Fruit fly (Drosophila melanogaster) Kc167 (cell line): ENCODE data around the gene CG3764.

Experiments
- Myc ChIP-seq: fragments of >200 bp; optimal IDR thresholded peaks from 2 replicates; lab custom pipeline; 2017; ENCODE audit warnings: missing external identifiers
- Sin3A ChIP-seq: fragments of >200 bp; optimal IDR thresholded peaks from 2 replicates; lab custom pipeline; 2018; ENCODE audit warnings: missing external identifiers
- h ChIP-seq: fragments of >200 bp; optimal IDR thresholded peaks from 3 replicates; lab custom pipeline; 2018; ENCODE audit warnings: missing external identifiers
- insv ChIP-seq: fragments of >200 bp; optimal IDR thresholded peaks from 3 replicates; lab custom pipeline; 2018; ENCODE audit warnings: missing external identifiers
- psq ChIP-seq: fragments of >200 bp; optimal IDR thresholded peaks from 2 replicates; lab custom pipeline; 2017; ENCODE audit warnings: missing external identifiers
- ttk ChIP-seq: sonication (Bioruptor generic); optimal IDR thresholded peaks from 2 replicates; lab custom pipeline; 2017; ENCODE audit warnings: missing external identifiers

CG3764 gene

DNA sequence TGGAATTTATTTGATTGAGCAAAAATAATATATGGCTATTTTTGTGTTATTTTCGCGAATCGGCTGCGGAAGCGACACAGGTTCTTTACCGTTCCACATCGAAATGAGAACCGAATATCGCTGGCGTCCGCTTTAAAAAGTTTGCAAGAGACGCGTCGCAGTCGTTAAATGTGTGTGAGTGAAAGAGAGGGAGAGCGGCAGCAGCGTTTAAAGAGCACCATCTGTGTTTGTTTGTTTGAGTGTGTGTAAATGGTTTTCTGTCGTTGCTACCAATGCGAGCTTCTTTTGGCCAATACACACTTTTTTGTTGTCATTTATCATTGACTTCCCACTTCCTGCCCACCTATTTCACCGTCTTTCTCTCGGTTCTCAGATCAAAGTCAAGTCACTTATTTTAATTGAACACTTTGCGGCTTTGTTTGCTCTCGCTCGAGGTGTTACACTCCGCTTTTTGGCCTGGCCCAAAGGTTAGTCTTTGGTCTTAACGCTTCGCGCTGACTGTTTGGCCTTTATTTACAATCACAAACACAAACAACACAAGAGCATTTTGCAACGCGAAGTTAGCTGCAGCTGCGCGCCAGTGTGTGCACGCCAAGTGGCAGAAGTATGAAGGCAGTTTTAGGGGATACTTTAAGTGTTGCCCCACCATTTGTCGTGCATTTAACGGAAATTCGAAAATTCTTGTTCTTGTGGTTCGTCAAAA is at the start of gene CG3764:
CG3764 (minus strand) TSS at position 549 of the 703 bp plus-strand sequence.
- TF ChIP-seq Sin3A (lab: Kevin White, UChicago) = no peak
- no peak for TF ChIP-seq h (lab: Kevin White, UChicago)
- TF ChIP-seq psq (lab: Kevin White, UChicago) = no peak
- no peak for TF ChIP-seq Myc (lab: Kevin White, UChicago)
- TF ChIP-seq ttk = no peak
- no peak for TF ChIP-seq insv (lab: Kevin White, UChicago)

DNA sequence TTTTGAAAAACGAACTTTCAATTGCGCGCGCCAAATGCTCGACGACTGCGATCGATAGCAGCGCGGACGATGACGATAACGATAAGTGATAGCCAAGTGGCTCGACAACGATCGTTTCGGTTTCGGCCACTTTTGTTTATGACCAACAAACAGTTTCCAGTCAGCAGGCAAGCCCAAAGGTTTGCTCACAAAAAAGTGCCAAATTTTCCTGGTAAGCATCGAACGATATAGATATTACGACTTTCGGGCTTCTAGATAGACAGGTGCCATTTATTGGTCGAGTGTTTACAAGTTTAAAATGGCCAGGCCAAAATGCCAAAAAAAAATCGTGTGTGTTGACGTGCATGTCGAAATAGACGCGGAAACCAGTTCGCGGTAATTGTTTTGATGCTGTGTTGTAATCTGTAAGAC is 43.1 kb upstream of the CG3764 start, which contains the start of gene CG7724:
CG7724 (plus strand) TSS at position 147 of the 411 bp plus-strand sequence.
- TF ChIP-seq ttk (no peak), Sin3A (lab: Kevin White, UChicago) (no peak), h (lab: Kevin White, UChicago) (no peak), psq (lab: Kevin White, UChicago) (no peak), insv (lab: Kevin White, UChicago) (no peak), Myc (lab: Kevin White, UChicago) (no peak)

DNA sequence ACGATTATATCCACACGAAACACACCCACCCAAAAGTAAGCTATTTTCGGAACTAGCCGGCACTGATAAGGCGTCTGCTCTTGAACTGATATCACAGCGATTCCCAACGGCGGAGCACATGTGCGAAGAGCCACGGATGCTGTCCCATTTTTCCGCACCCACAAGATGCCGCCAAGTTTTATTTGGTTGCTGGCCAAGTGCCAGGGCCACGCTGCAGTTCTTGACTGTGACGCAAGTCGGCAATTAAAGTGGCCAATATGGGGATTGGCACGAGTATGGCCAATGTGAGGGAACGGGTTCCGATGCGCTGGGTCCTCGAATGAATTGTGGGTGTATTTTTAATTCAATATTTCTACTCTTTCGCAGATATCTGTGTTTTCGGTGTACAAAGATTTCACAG is 41.6 kb upstream of the CG3764 start:
- TF ChIP-seq Sin3A (lab: Kevin White, UChicago) = no peak
- TF ChIP-seq h (lab: Kevin White, UChicago) = no peak
- TF ChIP-seq ttk = no peak

DNA sequence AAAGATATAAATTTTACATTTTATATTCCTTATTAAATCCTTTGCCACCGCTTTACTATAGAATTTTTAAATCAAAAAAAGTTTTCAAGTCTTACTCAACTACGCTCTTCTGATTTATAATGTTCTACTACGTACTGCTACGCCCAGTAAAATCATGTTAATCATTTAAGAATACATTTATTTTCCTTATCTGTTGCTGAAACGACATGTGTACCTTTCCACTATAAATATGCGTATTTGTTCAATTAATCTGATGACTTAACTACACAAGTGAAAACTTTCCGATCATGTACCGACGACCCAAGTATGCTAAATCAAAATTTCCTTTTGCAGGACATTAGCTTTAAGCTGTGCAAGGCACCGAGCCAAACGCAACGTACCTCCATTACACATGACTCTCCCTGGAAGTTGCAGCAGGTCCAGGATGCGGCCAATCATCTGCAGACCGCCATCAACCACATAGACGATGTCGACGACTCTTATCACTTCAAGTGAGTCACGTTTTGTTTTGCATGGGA is 40.1 kb upstream of the CG3764 start:
- TF ChIP-seq insv (lab: Kevin White, UChicago) = no peak
- TF ChIP-seq h (lab: Kevin White, UChicago) = no peak
- no peak for TF ChIP-seq ttk
- no peak for TF ChIP-seq Sin3A (lab: Kevin White, UChicago)
- TF ChIP-seq psq (lab: Kevin White, UChicago) = no peak
- no peak for TF ChIP-seq Myc (lab: Kevin White, UChicago)

DNA sequence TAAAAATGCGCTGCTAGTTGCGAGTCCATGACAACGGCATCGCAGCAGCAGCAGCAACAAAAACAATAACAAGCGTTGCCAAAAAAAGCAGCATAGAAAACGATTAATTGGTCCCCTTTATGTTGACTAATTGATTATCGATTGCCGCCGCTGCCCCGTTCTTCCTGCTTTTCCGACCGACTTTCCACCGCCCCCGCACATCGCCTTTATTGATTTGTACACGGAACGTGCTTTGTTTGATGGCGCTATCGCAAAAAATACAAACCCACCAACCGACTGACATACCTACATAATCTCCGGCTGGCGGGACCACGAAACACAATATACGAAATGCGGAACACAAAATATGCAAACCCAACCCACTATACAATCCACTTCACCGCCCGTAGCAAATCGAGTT is 39.1 kb upstream of the CG3764 start:
- TF ChIP-seq psq (lab: Kevin White, UChicago) (no peak), Myc (lab: Kevin White, UChicago) (no peak), Sin3A (lab: Kevin White, UChicago) (no peak), h (lab: Kevin White, UChicago) (no peak), insv (lab: Kevin White, UChicago) (no peak), ttk (no peak)

DNA sequence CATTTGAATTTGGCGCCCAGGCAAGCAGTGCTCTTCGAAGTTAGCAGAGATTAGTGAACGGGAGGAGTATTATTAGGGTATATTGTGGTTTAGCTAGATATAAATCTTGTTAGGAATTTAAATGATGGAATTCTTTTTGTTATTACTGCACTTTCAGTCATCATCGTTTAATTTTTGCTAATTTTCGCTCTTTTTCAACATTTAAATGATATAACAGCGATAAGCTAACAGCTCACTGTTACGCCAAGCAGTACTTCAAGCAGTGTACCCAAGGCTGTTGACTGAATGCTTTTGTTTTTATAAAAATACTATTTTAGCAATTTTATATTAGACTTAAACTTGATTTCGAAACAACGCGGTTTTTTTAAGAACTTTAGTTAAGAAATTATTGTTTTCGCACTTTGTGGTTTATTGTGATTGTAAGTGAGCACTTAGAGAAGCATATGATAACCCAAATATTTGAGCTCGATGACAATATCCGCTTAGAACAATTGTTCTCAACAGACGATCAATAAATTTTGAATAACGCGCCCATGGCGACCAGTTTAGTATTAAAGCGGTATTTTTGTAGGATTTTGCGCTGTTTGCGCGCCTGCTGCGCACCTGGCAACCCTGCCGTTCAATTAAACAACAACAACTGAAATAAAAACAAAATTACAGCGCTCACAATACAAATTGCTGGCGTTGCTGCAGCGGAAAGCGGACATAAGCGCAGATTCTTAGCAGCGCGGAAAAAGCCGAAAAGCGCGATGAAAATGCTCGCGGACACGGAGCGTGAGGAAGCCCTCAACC is 38.5 kb upstream of the CG3764 start:
- TF ChIP-seq psq (lab: Kevin White, UChicago) = no peak
- no peak for TF ChIP-seq insv (lab: Kevin White, UChicago)
- TF ChIP-seq Myc (lab: Kevin White, UChicago) = no peak
- TF ChIP-seq Sin3A (lab: Kevin White, UChicago) = no peak
- TF ChIP-seq ttk = no peak
- no peak for TF ChIP-seq h (lab: Kevin White, UChicago)

DNA sequence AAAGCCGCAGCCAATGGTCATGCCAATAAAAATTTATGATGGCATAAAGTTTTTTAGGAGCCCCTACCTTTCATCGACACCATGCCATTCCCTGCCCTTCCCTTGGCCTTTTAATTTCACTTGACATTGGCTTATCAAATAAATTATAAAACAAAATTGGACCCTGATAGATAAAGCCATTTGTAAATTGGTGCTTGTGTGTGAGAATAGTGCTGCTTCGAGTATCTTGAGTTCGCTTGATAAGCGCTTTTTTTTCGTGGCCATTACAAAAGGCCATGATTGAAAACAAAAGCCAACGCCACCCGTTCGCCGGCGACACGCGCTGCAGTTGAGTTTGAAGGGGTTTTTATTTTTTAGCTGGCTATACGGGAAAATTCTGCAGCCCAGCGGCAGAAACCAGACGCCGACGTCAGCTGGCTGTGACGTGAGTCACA is 37.6 kb upstream of the CG3764 start:
- TF ChIP-seq h (lab: Kevin White, UChicago) = no peak
- no peak for TF ChIP-seq insv (lab: Kevin White, UChicago)
- TF ChIP-seq Myc (lab: Kevin White, UChicago) = no peak
- no peak for TF ChIP-seq psq (lab: Kevin White, UChicago)
- TF ChIP-seq ttk = no peak
- TF ChIP-seq Sin3A (lab: Kevin White, UChicago) = no peak

DNA sequence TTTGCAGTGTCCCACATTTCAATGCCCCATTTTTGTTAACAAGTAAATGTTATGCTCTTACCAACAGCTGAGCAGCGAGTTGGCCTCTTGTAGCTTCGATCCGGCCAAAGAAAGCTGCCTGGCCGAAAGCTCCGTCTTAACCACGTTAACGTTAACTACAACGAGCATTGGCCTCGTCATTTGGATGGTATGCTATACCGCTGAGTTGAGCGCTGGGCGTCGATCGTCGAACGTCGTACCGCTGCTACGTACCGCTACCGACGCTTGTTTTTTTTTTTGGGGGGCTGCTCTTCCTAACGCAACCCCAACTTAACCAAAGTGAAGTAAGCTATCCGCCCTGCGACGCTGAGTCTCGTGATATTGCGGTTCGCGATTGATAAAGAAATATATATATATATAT is 36.9 kb upstream of the CG3764 start, which contains the start of gene rogdi:
rogdi (plus strand) TSS at position 199 of the 400 bp plus-strand sequence.
- TF ChIP-seq Sin3A (lab: Kevin White, UChicago) (no peak), insv (lab: Kevin White, UChicago) (no peak), Myc (lab: Kevin White, UChicago) (no peak), h (lab: Kevin White, UChicago) (no peak), psq (lab: Kevin White, UChicago) (no peak), ttk (no peak)

DNA sequence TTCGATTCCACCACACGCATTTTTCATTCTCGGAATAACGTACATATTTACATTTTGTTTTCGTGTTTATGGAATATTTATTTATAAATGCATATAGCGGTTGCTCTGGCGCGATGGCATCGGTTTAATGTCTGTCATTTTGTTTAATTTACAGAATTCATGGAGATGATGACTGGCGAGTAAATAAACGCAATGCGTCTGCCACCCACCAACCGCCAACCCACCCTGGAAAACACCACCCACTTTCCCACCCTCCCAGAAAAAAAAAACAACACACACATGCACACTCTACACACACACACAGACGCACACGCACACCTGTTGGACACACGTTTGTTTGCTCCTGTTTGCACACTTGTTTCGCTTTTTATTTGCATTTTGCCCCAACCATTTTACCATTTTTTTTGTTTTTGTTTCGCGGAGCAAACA is 35.5 kb upstream of the CG3764 start:
- TF ChIP-seq h (lab: Kevin White, UChicago) (no peak), Sin3A (lab: Kevin White, UChicago) (no peak), insv (lab: Kevin White, UChicago) (no peak), psq (lab: Kevin White, UChicago) (no peak), Myc (lab: Kevin White, UChicago) (no peak), ttk (no peak)

DNA sequence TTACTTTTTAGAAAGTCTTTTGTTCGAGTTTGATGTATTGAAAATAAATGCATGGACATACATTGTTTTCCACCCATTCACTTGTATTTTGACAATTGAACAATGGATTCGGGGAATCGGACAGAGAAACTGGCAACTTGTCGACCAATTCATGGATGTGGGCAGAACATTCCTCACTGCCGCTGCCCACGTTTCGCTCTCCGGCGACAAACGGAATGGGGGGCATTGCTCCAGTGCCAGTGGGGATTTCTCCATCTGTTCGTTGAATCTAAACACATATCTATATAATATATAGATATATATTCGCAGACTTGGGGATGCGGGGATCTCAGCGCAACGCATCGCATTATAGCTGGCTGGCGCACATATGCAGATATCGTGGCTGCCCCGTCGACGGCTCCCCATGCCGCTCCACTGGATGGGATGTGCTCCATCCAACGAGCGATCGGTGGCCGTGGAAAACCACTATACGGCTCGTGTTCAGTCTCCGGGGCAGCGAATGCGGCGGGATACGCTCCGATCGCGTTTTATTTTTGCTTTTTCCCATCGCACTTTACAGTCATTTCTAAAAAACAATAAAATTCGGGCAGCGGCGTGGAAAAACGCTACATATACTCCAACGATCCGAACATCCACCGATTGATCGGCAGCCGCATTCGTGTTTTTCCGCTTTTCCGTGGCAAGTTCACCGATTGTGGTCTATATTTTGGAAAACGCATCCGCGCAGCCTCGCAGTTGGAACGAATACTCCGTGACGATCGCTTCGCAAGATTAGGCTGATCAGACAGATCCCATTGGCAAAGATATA is 33.3 kb upstream of the CG3764 start, which contains the start of gene TpnC73F:
TpnC73F (plus strand) TSS at position 633 of the 808 bp plus-strand sequence.
- TF ChIP-seq Myc (lab: Kevin White, UChicago) = no peak
- TF ChIP-seq ttk = no peak
- no peak for TF ChIP-seq psq (lab: Kevin White, UChicago)
- TF ChIP-seq h (lab: Kevin White, UChicago) = no peak
- no peak for TF ChIP-seq Sin3A (lab: Kevin White, UChicago)
- TF ChIP-seq insv (lab: Kevin White, UChicago) = no peak
